Fruit fly (Drosophila melanogaster) whole organism, embryonic: Measurements from ENCODE around the gene CG32281.

Source experiments
- Abd-B ChIP-seq: fragments of 200-800 bp; sonication (Bioruptor generic); optimal IDR thresholded peaks from 2 replicates; lab custom pipeline; 2018; ENCODE audit warnings: missing biosample characterization, mild to moderate bottlenecking, missing genetic modification characterization, moderate library complexity
- Asciz ChIP-seq: fragments of 200-800 bp; sonication (Bioruptor generic); optimal IDR thresholded peaks from 2 replicates; lab custom pipeline; 2017; ENCODE audit warnings: missing biosample characterization, mild to moderate bottlenecking, missing genetic modification characterization, missing genetic modification reagents
- Atf6 ChIP-seq: fragments of 200-800 bp; sonication (Bioruptor generic); IDR thresholded peaks from 2 replicates; pipeline ENCODE4 v1.3.6; 2022; ENCODE audit warnings: missing biosample characterization, missing genetic modification characterization
- BEAF-32 ChIP-seq: fragments of 200-800 bp; sonication (Bioruptor generic); optimal IDR thresholded peaks from 3 replicates; lab custom pipeline; 2017; ENCODE audit warnings: missing biosample characterization, missing genetic modification characterization, mild to moderate bottlenecking, moderate library complexity, missing genetic modification reagents
- BtbVII ChIP-seq: fragments of 200-800 bp; sonication (Bioruptor generic); optimal IDR thresholded peaks from 3 replicates; lab custom pipeline; 2017; ENCODE audit warnings: missing biosample characterization, mild to moderate bottlenecking, missing genetic modification characterization
- CG10267 ChIP-seq: fragments of 200-800 bp; sonication (Bioruptor generic); optimal IDR thresholded peaks from 2 replicates; lab custom pipeline; 2018; ENCODE audit warnings: missing biosample characterization, mild to moderate bottlenecking, missing genetic modification characterization, moderate library complexity
- CG10321 ChIP-seq: fragments of 200-800 bp; sonication (Bioruptor generic); IDR thresholded peaks from 2 replicates; pipeline ENCODE4 v1.3.6; 2022; ENCODE audit warnings: missing biosample characterization, missing genetic modification characterization
- CG12071 ChIP-seq: fragments of 200-800 bp; sonication (Bioruptor generic); optimal IDR thresholded peaks from 3 replicates; lab custom pipeline; 2018; ENCODE audit warnings: missing biosample characterization, mild to moderate bottlenecking, missing genetic modification characterization
- CG12104 ChIP-seq: fragments of 200-800 bp; sonication (Bioruptor generic); optimal IDR thresholded peaks from 3 replicates; lab custom pipeline; 2016; ENCODE audit warnings: missing biosample characterization, missing genetic modification characterization
- CG12391 ChIP-seq: fragments of 200-800 bp; sonication (Bioruptor generic); optimal IDR thresholded peaks from 3 replicates; lab custom pipeline; 2018; ENCODE audit warnings: missing biosample characterization, mild to moderate bottlenecking, missing genetic modification characterization, moderate library complexity
- CG13123 ChIP-seq: fragments of 200-800 bp; sonication (Bioruptor generic); optimal IDR thresholded peaks from 2 replicates; lab custom pipeline; 2016; ENCODE audit warnings: missing biosample characterization, missing genetic modification characterization
- CG15479 ChIP-seq: fragments of 200-800 bp; sonication (Bioruptor generic); optimal IDR thresholded peaks from 3 replicates; lab custom pipeline; 2019; ENCODE audit warnings: missing biosample characterization, mild to moderate bottlenecking, missing genetic modification characterization, moderate library complexity
- CG1602 ChIP-seq: fragments of 200-800 bp; sonication (Bioruptor generic); optimal IDR thresholded peaks from 3 replicates; lab custom pipeline; 2016; ENCODE audit warnings: missing biosample characterization, missing genetic modification characterization
- CG16863 ChIP-seq: fragments of 200-800 bp; sonication (Bioruptor generic); optimal IDR thresholded peaks from 3 replicates; lab custom pipeline; 2016; ENCODE audit warnings: missing biosample characterization, missing genetic modification characterization
- CG2120 ChIP-seq: fragments of 200-800 bp; sonication (Bioruptor generic); optimal IDR thresholded peaks from 3 replicates; lab custom pipeline; 2016; ENCODE audit warnings: missing biosample characterization, missing genetic modification characterization
- CG31365 ChIP-seq: fragments of 200-800 bp; sonication (Bioruptor generic); optimal IDR thresholded peaks from 2 replicates; lab custom pipeline; 2018; ENCODE audit warnings: missing biosample characterization, mild to moderate bottlenecking, missing genetic modification characterization
- CG34376 ChIP-seq: fragments of 200-800 bp; sonication (Bioruptor generic); optimal IDR thresholded peaks from 2 replicates; lab custom pipeline; 2018; ENCODE audit warnings: missing biosample characterization, mild to moderate bottlenecking, missing genetic modification characterization
- CG5180 ChIP-seq: fragments of 200-800 bp; sonication (Bioruptor generic); optimal IDR thresholded peaks from 3 replicates; lab custom pipeline; 2017; ENCODE audit warnings: missing biosample characterization, missing genetic modification characterization, mild to moderate bottlenecking, moderate library complexity, missing genetic modification reagents
- CG6854 ChIP-seq: fragments of 200-800 bp; sonication (Bioruptor generic); optimal IDR thresholded peaks from 3 replicates; lab custom pipeline; 2017; ENCODE audit warnings: missing biosample characterization, mild to moderate bottlenecking, missing genetic modification characterization
- CG9932 ChIP-seq: fragments of 200-800 bp; sonication (Bioruptor generic); IDR thresholded peaks from 2 replicates; pipeline ENCODE4 v1.3.6; 2022; ENCODE audit warnings: missing biosample characterization, missing genetic modification characterization
- D19B ChIP-seq: fragments of 200-800 bp; sonication (Bioruptor generic); optimal IDR thresholded peaks from 2 replicates; lab custom pipeline; 2017; ENCODE audit warnings: missing biosample characterization, mild to moderate bottlenecking, missing genetic modification characterization
- Deaf1 ChIP-seq: fragments of 200-800 bp; optimal IDR thresholded peaks from 3 replicates; lab custom pipeline; 2019; ENCODE audit warnings: missing biosample characterization, mild to moderate bottlenecking, missing genetic modification characterization, moderate library complexity
- Doc3 ChIP-seq: fragments of 200-800 bp; sonication (Bioruptor generic); IDR thresholded peaks from 3 replicates; pipeline ENCODE4 v1.3.6; 2022; ENCODE audit warnings: missing biosample characterization, missing genetic modification characterization; ENCODE audit not compliant: partially characterized antibody
- Eip74EF ChIP-seq, 2 experiments: fragments of 200-800 bp in 1 of 2; fragments of >200 bp in 1 of 2; sonication (Bioruptor generic) in 1 of 2; optimal IDR thresholded peaks; 2 replicates each; lab custom pipeline; 2017 to 2019; ENCODE audit warnings: missing biosample characterization in 2 of 2, missing genetic modification characterization in 2 of 2, mild to moderate bottlenecking in 1 of 2, moderate library complexity in 1 of 2
- Fer3 ChIP-seq: fragments of 200-800 bp; sonication (Bioruptor generic); optimal IDR thresholded peaks from 2 replicates; lab custom pipeline; 2018; ENCODE audit warnings: missing biosample characterization, mild to moderate bottlenecking, missing genetic modification characterization, moderate library complexity
- NFAT ChIP-seq: fragments of 200-800 bp; sonication (Bioruptor generic); IDR thresholded peaks from 2 replicates; pipeline ENCODE4 v1.3.6; 2022; ENCODE audit warnings: missing biosample characterization, missing genetic modification characterization
- NfI ChIP-seq: fragments of 200-800 bp; sonication (Bioruptor generic); optimal IDR thresholded peaks from 3 replicates; lab custom pipeline; 2018; ENCODE audit warnings: missing biosample characterization, mild to moderate bottlenecking, missing genetic modification characterization, moderate library complexity
- Ssrp ChIP-seq: fragments of 200-800 bp; sonication (Bioruptor generic); optimal IDR thresholded peaks from 2 replicates; lab custom pipeline; 2018; ENCODE audit warnings: missing biosample characterization, mild to moderate bottlenecking, missing genetic modification characterization, moderate library complexity
- ase ChIP-seq: fragments of 200-800 bp; sonication (Bioruptor generic); IDR thresholded peaks from 3 replicates; pipeline ENCODE4 v1.3.6; 2022; ENCODE audit warnings: missing biosample characterization, missing genetic modification characterization
- ash1 ChIP-seq: fragments of 200-800 bp; sonication (Bioruptor generic); optimal IDR thresholded peaks from 2 replicates; lab custom pipeline; 2018; ENCODE audit warnings: missing biosample characterization, mild to moderate bottlenecking, missing genetic modification characterization
- disco-r ChIP-seq: fragments of 200-800 bp; sonication (Bioruptor generic); optimal IDR thresholded peaks from 2 replicates; lab custom pipeline; 2016; ENCODE audit warnings: missing biosample characterization, missing genetic modification characterization
- fd96Cb ChIP-seq: fragments of 200-800 bp; sonication (Bioruptor generic); optimal IDR thresholded peaks from 2 replicates; lab custom pipeline; 2018; ENCODE audit warnings: missing biosample characterization, mild to moderate bottlenecking, missing genetic modification characterization, moderate library complexity
- gcm2 ChIP-seq: fragments of 200-800 bp; sonication (Bioruptor generic); optimal IDR thresholded peaks from 2 replicates; lab custom pipeline; 2016; ENCODE audit warnings: missing biosample characterization, missing genetic modification characterization
- grau ChIP-seq: fragments of 200-800 bp; optimal IDR thresholded peaks from 3 replicates; lab custom pipeline; 2019; ENCODE audit warnings: missing biosample characterization, mild to moderate bottlenecking, missing genetic modification characterization, moderate library complexity
- lab ChIP-seq: fragments of 200-800 bp; sonication (Bioruptor generic); optimal IDR thresholded peaks from 3 replicates; lab custom pipeline; 2017; ENCODE audit warnings: missing biosample characterization, missing genetic modification characterization, mild to moderate bottlenecking, moderate library complexity, missing genetic modification reagents
- nom ChIP-seq: fragments of 200-800 bp; sonication (Bioruptor generic); optimal IDR thresholded peaks from 2 replicates; lab custom pipeline; 2017; ENCODE audit warnings: missing biosample characterization, missing genetic modification characterization, mild to moderate bottlenecking, moderate library complexity, missing genetic modification reagents
- phol ChIP-seq: fragments of 200-800 bp; sonication (Bioruptor generic); optimal IDR thresholded peaks from 3 replicates; lab custom pipeline; 2018; ENCODE audit warnings: missing biosample characterization, mild to moderate bottlenecking, missing genetic modification characterization, moderate library complexity
- pros ChIP-seq: fragments of 200-800 bp; sonication (Bioruptor generic); optimal IDR thresholded peaks from 3 replicates; lab custom pipeline; 2019; ENCODE audit warnings: missing biosample characterization, mild to moderate bottlenecking, missing genetic modification characterization, moderate library complexity
- pzg ChIP-seq: fragments of 200-800 bp; sonication (Bioruptor generic); optimal IDR thresholded peaks from 3 replicates; lab custom pipeline; 2018; ENCODE audit warnings: missing biosample characterization, mild to moderate bottlenecking, missing genetic modification characterization, moderate library complexity
- ranshi ChIP-seq: fragments of 200-800 bp; sonication (Bioruptor generic); IDR thresholded peaks from 2 replicates; pipeline ENCODE4 v1.3.6; 2022; ENCODE audit warnings: missing biosample characterization, missing genetic modification characterization
- row ChIP-seq: fragments of 200-800 bp; sonication (Bioruptor generic); IDR thresholded peaks from 3 replicates; pipeline ENCODE4 v1.3.6; 2022; ENCODE audit warnings: missing biosample characterization, missing genetic modification characterization
- sna ChIP-seq: fragments of 200-800 bp; sonication (Bioruptor generic); IDR thresholded peaks from 2 replicates; pipeline ENCODE4 v1.3.6; 2022; ENCODE audit warnings: missing biosample characterization, missing genetic modification characterization; ENCODE audit not compliant: partially characterized antibody
- sr ChIP-seq: fragments of 200-800 bp; sonication (Bioruptor generic); IDR thresholded peaks from 3 replicates; pipeline ENCODE4 v1.3.6; 2022; ENCODE audit warnings: missing biosample characterization, missing genetic modification characterization
- trem ChIP-seq: fragments of 200-800 bp; optimal IDR thresholded peaks from 3 replicates; lab custom pipeline; 2019; ENCODE audit warnings: missing biosample characterization, mild to moderate bottlenecking, missing genetic modification characterization, moderate library complexity
- vvl ChIP-seq: fragments of 200-800 bp; sonication (Bioruptor generic); IDR thresholded peaks from 2 replicates; pipeline ENCODE4 v1.3.6; 2022; ENCODE audit warnings: missing biosample characterization, missing genetic modification characterization
- zen ChIP-seq: fragments of 200-800 bp; sonication (Bioruptor generic); optimal IDR thresholded peaks from 3 replicates; lab custom pipeline; 2018; ENCODE audit warnings: missing biosample characterization, mild to moderate bottlenecking, missing genetic modification characterization, moderate library complexity
- zen2 ChIP-seq: fragments of 200-800 bp; sonication (Bioruptor generic); IDR thresholded peaks from 3 replicates; pipeline ENCODE4 v1.3.6; 2022; ENCODE audit warnings: missing biosample characterization, missing genetic modification characterization; ENCODE audit not compliant: partially characterized antibody
- zfh2 ChIP-seq: fragments of 200-800 bp; sonication (Bioruptor generic); optimal IDR thresholded peaks from 2 replicates; lab custom pipeline; 2016; ENCODE audit warnings: missing biosample characterization, missing genetic modification characterization

The CG32281 gene

dm6 chr3L:3127544-3127943 lies 41.6 kb upstream of the CG32281 start, which contains the start of gene promL (continued):
- TF ChIP-seq trem (tag; lab: Kevin White, UChicago) (peak; percentile 79), CG16863 (GFP tag; lab: Kevin White, UChicago) (peak; percentile 9), zen (tag; lab: Kevin White, UChicago) (peak; percentile 12), Doc3 (GFP tag; lab: Robert Waterston, UW) (no peak), CG1602 (GFP tag; lab: Kevin White, UChicago) (no peak), gcm2 (GFP tag; lab: Kevin White, UChicago) (no peak), BEAF-32 (GFP tag; lab: Kevin White, UChicago) (peak; percentile 47), fd96Cb (tag; lab: Kevin White, UChicago) (no peak), pros (GFP tag; lab: Kevin White, UChicago) (no peak), Asciz (peak; percentile 50), Abd-B (GFP tag; lab: Kevin White, UChicago) (no peak), CG5180 (GFP tag; lab: Kevin White, UChicago) (peak; percentile 27), phol (tag; lab: Kevin White, UChicago) (peak; percentile 67), CG9932 (no peak), pzg (GFP tag; lab: Kevin White, UChicago) (peak; percentile 95), disco-r (peak; percentile 32), zen2 (GFP tag; lab: Robert Waterston, UW) (no peak), sr (GFP tag; lab: Robert Waterston, UW) (no peak), CG12104 (GFP tag; lab: Kevin White, UChicago) (peak; percentile 59), CG6854 (GFP tag; lab: Kevin White, UChicago) (peak; percentile 55), ase (0 out of 3 replicates have a peak, but pooled peaks have one; percentile 35), sna (GFP tag; lab: Robert Waterston, UW) (no peak), CG13123 (GFP tag; lab: Kevin White, UChicago) (no peak), NfI (GFP tag; lab: Kevin White, UChicago) (peak; percentile 74), nom (GFP tag; lab: Kevin White, UChicago) (peak; percentile 66)

dm6 chr3L:3134064-3134545 lies 35.1 kb upstream of the CG32281 start:
- TF ChIP-seq Eip74EF (GFP tag; optimal IDR thresholded peaks at IDR 0.05; lab: Kevin White, UChicago) (peak in 1 of 2 experiments; percentile 1), Ssrp (no peak), CG15479 (GFP tag; lab: Kevin White, UChicago) (no peak), ash1 (GFP tag; lab: Kevin White, UChicago) (no peak), CG31365 (tag; lab: Kevin White, UChicago) (no peak), Fer3 (peak; percentile 10), zen2 (GFP tag; lab: Robert Waterston, UW) (no peak), NFAT (GFP tag; lab: Robert Waterston, UW) (peak; percentile 41; the same call in 1 of the 2 replicates), CG10267 (peak; percentile 3), zfh2 (no peak), CG12071 (peak; percentile 26), ranshi (GFP tag; lab: Robert Waterston, UW) (no peak), CG1602 (GFP tag; lab: Kevin White, UChicago) (no peak), CG10321 (GFP tag; lab: Robert Waterston, UW) (no peak), BtbVII (GFP tag; lab: Kevin White, UChicago) (peak; percentile 55), row (GFP tag; lab: Robert Waterston, UW) (peak; percentile 52; the same call in 2 of the 3 replicates), CG2120 (GFP tag; lab: Kevin White, UChicago) (peak; percentile 26), CG12391 (tag; lab: Kevin White, UChicago) (peak; percentile 29), lab (GFP tag; lab: Kevin White, UChicago) (peak; percentile 46), CG34376 (peak; percentile 6), Atf6 (peak; percentile 29), Deaf1 (tag; lab: Kevin White, UChicago) (peak; percentile 59), D19B (GFP tag; lab: Kevin White, UChicago) (peak; percentile 93), vvl (GFP tag; lab: Robert Waterston, UW) (0 out of 2 replicates have a peak, but pooled peaks have one; percentile 25), grau (tag; lab: Kevin White, UChicago) (peak; percentile 35)
